Fruit fly (Drosophila melanogaster) whole organism: ENCODE measurements around the gene Cyp6v1.

Experiments used
- Dll ChIP-seq: fragments of >200 bp; optimal IDR thresholded peaks from 2 replicates; lab custom pipeline; 2017
- EcR ChIP-seq, 2 experiments: fragments of >200 bp; optimal IDR thresholded peaks; 2 replicates each; lab custom pipeline; 2017; ENCODE audit warnings: missing biosample characterization in 2 of 2, missing genetic modification characterization in 2 of 2, missing genetic modification reagents in 2 of 2
- pan ChIP-seq: fragments of >200 bp; optimal IDR thresholded peaks from 2 replicates; lab custom pipeline; 2017
- psq ChIP-seq: fragments of >200 bp; optimal IDR thresholded peaks from 2 replicates; lab custom pipeline; 2017

- TF ChIP-seq pan (lab: Kevin White, UChicago), result no peak
- no peak for TF ChIP-seq Dll
- TF ChIP-seq EcR (GFP tag; optimal IDR thresholded peaks at IDR 0.05; lab: Kevin White, UChicago), result no peak
- no peak for TF ChIP-seq psq (lab: Kevin White, UChicago)
Measured at dm6 chrX:20690454-20690853, 33.5 kb downstream of the Cyp6v1 start, which contains the start of gene run.
